Fruit fly (Drosophila melanogaster) whole organism, pupa: Measurements from ENCODE around the gene Mst89B.

Experiments
- CG4496 ChIP-seq: fragments of 200-800 bp; sonication (Bioruptor generic); IDR thresholded peaks from 3 replicates; pipeline ENCODE4 v1.3.6; 2022; ENCODE audit warnings: missing biosample characterization, missing genetic modification characterization
- EcR ChIP-seq: fragments of 200-800 bp; sonication (Bioruptor generic); optimal IDR thresholded peaks from 3 replicates; lab custom pipeline; 2019; ENCODE audit warnings: missing biosample characterization, missing genetic modification characterization, mild to moderate bottlenecking, moderate library complexity, missing genetic modification reagents
- rn ChIP-seq: fragments of 200-800 bp; sonication (Bioruptor generic); IDR thresholded peaks from 2 replicates; pipeline ENCODE4 v1.3.6; 2022; ENCODE audit warnings: missing biosample characterization, missing genetic modification characterization

dm6 chr3R:16253427-16253883, 13.4 kb upstream of the Mst89B start:
- TF ChIP-seq CG4496 (GFP tag; lab: Robert Waterston, UW), result no peak
- no peak for TF ChIP-seq rn (GFP tag; lab: Robert Waterston, UW)
- TF ChIP-seq EcR (GFP tag; lab: Kevin White, UChicago), result no peak
